Fruit fly (Drosophila melanogaster) whole organism, embryonic: ENCODE data around the gene eloF.

Source experiments
- CG17359 ChIP-seq: fragments of 200-800 bp; sonication (Bioruptor generic); optimal IDR thresholded peaks from 3 replicates; lab custom pipeline; 2018; ENCODE audit warnings: missing biosample characterization, mild to moderate bottlenecking, missing genetic modification characterization, moderate library complexity
- ems ChIP-seq: fragments of 200-800 bp; sonication (Bioruptor generic); optimal IDR thresholded peaks from 3 replicates; lab custom pipeline; 2016; ENCODE audit warnings: missing biosample characterization, missing genetic modification characterization
- ttk ChIP-seq: fragments of 200-800 bp; sonication (Bioruptor generic); IDR thresholded peaks from 2 replicates; pipeline ENCODE4 v2.1.2; 2022; ENCODE audit warnings: missing biosample characterization, missing genetic modification characterization

- TF ChIP-seq ems (no peak), CG17359 (tag; lab: Kevin White, UChicago) (no peak), ttk (GFP tag; lab: Robert Waterston, UW) (no peak)
Measured at dm6 chr3R:9823723-9824122, 9.8 kb downstream of the eloF start, which contains the start of gene CG34302.
